Fruit fly (Drosophila melanogaster): ENCODE measurements around the gene CG14324.

Gene CG14324

dm6 chr3R:17646102-17647050 lies 27.8 kb upstream of the CG14324 start (continued):
- TF ChIP-seq B-H1 (GFP tag; IDR thresholded peaks at IDR 0.05) = no peak

dm6 chr3R:17645239-17645638 lies 26.6 kb upstream of the CG14324 start:
- TF ChIP-seq sens (GFP tag) = peak; percentile 79
- no peak for TF ChIP-seq Sry-δ (GFP tag; optimal IDR thresholded peaks at IDR 0.05)
- TF ChIP-seq tna (GFP tag; IDR thresholded peaks at IDR 0.05; ENCODE audit: partially characterized antibody) = peak; percentile 64; the same call in 1 of the 2 replicates
- peak; percentile 45 for TF ChIP-seq exex (tag; optimal IDR thresholded peaks at IDR 0.05)
- peak; percentile 46; the same call in 1 of the 2 replicates for TF ChIP-seq ato (GFP tag; IDR thresholded peaks at IDR 0.05; ENCODE audit: partially characterized antibody)
- peak; percentile 44 for TF ChIP-seq mirr (GFP tag; optimal IDR thresholded peaks at IDR 0.05)
- no peak for TF ChIP-seq CG6654 (GFP tag; optimal IDR thresholded peaks at IDR 0.05)
- no peak for TF ChIP-seq CG3407 (GFP tag; optimal IDR thresholded peaks at IDR 0.05)
- no peak for TF ChIP-seq CG30431 (GFP tag; optimal IDR thresholded peaks at IDR 0.05)
- 0 out of 3 replicates have a peak, but pooled peaks have one; percentile 45 for TF ChIP-seq CG14860 (GFP tag; IDR thresholded peaks at IDR 0.05; ENCODE audit: partially characterized antibody)
- TF ChIP-seq H2.0 (GFP tag; IDR thresholded peaks at IDR 0.05) = no peak
- TF ChIP-seq Sox102F (GFP tag; optimal IDR thresholded peaks at IDR 0.05) = no peak
- peak; percentile 61 for TF ChIP-seq Bgb (GFP tag; IDR thresholded peaks at IDR 0.05; ENCODE audit: partially characterized antibody)
- peak; percentile 42; the same call in 1 of the 2 replicates for TF ChIP-seq amos (GFP tag; IDR thresholded peaks at IDR 0.05; ENCODE audit: partially characterized antibody)
- TF ChIP-seq CG34224 (GFP tag; IDR thresholded peaks at IDR 0.05; ENCODE audit: partially characterized antibody) = peak; percentile 54; the same call in 1 of the 3 replicates
- peak; percentile 40 for TF ChIP-seq CG12769 (tag; optimal IDR thresholded peaks at IDR 0.05)
- TF ChIP-seq kni (GFP tag; optimal IDR thresholded peaks at IDR 0.05) = no peak
- peak; percentile 41; the same call in 2 of the 3 replicates for TF ChIP-seq knrl (GFP tag; IDR thresholded peaks at IDR 0.05; ENCODE audit: partially characterized antibody)
- no peak for TF ChIP-seq org-1 (GFP tag; optimal IDR thresholded peaks at IDR 0.05)
- peak; percentile 59 for TF ChIP-seq HLH4C (GFP tag; IDR thresholded peaks at IDR 0.05; ENCODE audit: partially characterized antibody)
- TF ChIP-seq CG13287 (GFP tag; IDR thresholded peaks at IDR 0.05; ENCODE audit: partially characterized antibody) = peak; percentile 32; the same call in 1 of the 2 replicates
- TF ChIP-seq CG6854 (GFP tag; optimal IDR thresholded peaks at IDR 0.05) = peak; percentile 2
- peak; percentile 28 for TF ChIP-seq Med (GFP tag)
- TF ChIP-seq Dll (GFP tag; IDR thresholded peaks at IDR 0.05; ENCODE audit: partially characterized antibody) = peak; percentile 34; the same call in 1 of the 4 replicates
- peak; percentile 53 for TF ChIP-seq Scr (GFP tag; IDR thresholded peaks at IDR 0.05; ENCODE audit: partially characterized antibody)
- peak; percentile 58; the same call in 2 of the 3 replicates for TF ChIP-seq vnd (GFP tag; IDR thresholded peaks at IDR 0.05; ENCODE audit: partially characterized antibody)
- TF ChIP-seq p53 (GFP tag; optimal IDR thresholded peaks at IDR 0.05) = peak; percentile 75
- no peak for TF ChIP-seq CoRest (tag; optimal IDR thresholded peaks at IDR 0.05)
- peak; percentile 0 for TF ChIP-seq CG2678 (tag; optimal IDR thresholded peaks at IDR 0.05)
- no peak for TF ChIP-seq zfh1 (GFP tag; IDR thresholded peaks at IDR 0.05)
- peak; percentile 63 for TF ChIP-seq sd (tag; optimal IDR thresholded peaks at IDR 0.05)
- peak in 1 of 2 experiments; percentile 13 for TF ChIP-seq Eip74EF (GFP tag; optimal IDR thresholded peaks at IDR 0.05)
- TF ChIP-seq crp (GFP tag; optimal IDR thresholded peaks at IDR 0.05) = no peak
- no peak for TF ChIP-seq CG3281 (GFP tag; optimal IDR thresholded peaks at IDR 0.05)
- TF ChIP-seq CG3838 (GFP tag; optimal IDR thresholded peaks at IDR 0.05) = no peak
- no peak for TF ChIP-seq Ptx1 (GFP tag; IDR thresholded peaks at IDR 0.05)
- peak; percentile 63; the same call in 1 of the 2 replicates for TF ChIP-seq sna (GFP tag; IDR thresholded peaks at IDR 0.05; ENCODE audit: partially characterized antibody)
- peak; percentile 48; the same call in 1 of the 3 replicates for TF ChIP-seq hb (GFP tag; IDR thresholded peaks at IDR 0.05; ENCODE audit: partially characterized antibody)
- no peak for TF ChIP-seq CG2120 (GFP tag; optimal IDR thresholded peaks at IDR 0.05)
- TF ChIP-seq Bdp1 (GFP tag; optimal IDR thresholded peaks at IDR 0.05) = peak; percentile 99
- no peak for TF ChIP-seq row (GFP tag; IDR thresholded peaks at IDR 0.05)
- TF ChIP-seq nerfin-2 (GFP tag; IDR thresholded peaks at IDR 0.05; ENCODE audit: partially characterized antibody) = peak; percentile 67

Data from whole organism, embryonic.